Worm (Caenorhabditis elegans): Measurements from ENCODE around the gene cyp-13A3.

cyp-13A3 gene

ce11 chrII:9831033-9831432, 37.9 kb upstream of the cyp-13A3 start, which contains the start of gene ZK938.12:
Gene ZK938.12 (plus strand): TSS chrII:9831333.
- TF ChIP-seq pes-1 (GFP tag; IDR thresholded peaks at IDR 0.05) = no peak
- no peak for TF ChIP-seq hnd-1 (tag; optimal IDR thresholded peaks at IDR 0.05)
- TF ChIP-seq B0310.2 (tag; optimal IDR thresholded peaks at IDR 0.05) = no peak
- no peak for TF ChIP-seq aly-1 (tag; optimal IDR thresholded peaks at IDR 0.05)
- TF ChIP-seq sea-1 (GFP tag; conservative IDR thresholded peaks at IDR 0.05) = no peak
- TF ChIP-seq tra-4 (tag; optimal IDR thresholded peaks at IDR 0.05) = no peak
- TF ChIP-seq ets-7 (tag; optimal IDR thresholded peaks at IDR 0.05) = no peak
- TF ChIP-seq flt-1 (GFP tag; IDR thresholded peaks at IDR 0.05) = no peak
- no peak for TF ChIP-seq hmbx-1 (tag; optimal IDR thresholded peaks at IDR 0.05)
- TF ChIP-seq ama-1 (optimal IDR thresholded peaks at IDR 0.05) = no peak
- TF ChIP-seq scrt-1 (GFP tag; IDR thresholded peaks at IDR 0.05) = no peak
- TF ChIP-seq tbx-37 (GFP tag; conservative IDR thresholded peaks at IDR 0.05) = no peak
- TF ChIP-seq tbx-11 (GFP tag; IDR thresholded peaks at IDR 0.05) = no peak
- no peak for TF ChIP-seq ceh-13 (GFP tag; optimal IDR thresholded peaks at IDR 0.05)
- no peak for TF ChIP-seq hmg-4 (GFP tag; optimal IDR thresholded peaks at IDR 0.05)
- no peak for TF ChIP-seq F13C5.2 (tag; optimal IDR thresholded peaks at IDR 0.05)

DNA sequence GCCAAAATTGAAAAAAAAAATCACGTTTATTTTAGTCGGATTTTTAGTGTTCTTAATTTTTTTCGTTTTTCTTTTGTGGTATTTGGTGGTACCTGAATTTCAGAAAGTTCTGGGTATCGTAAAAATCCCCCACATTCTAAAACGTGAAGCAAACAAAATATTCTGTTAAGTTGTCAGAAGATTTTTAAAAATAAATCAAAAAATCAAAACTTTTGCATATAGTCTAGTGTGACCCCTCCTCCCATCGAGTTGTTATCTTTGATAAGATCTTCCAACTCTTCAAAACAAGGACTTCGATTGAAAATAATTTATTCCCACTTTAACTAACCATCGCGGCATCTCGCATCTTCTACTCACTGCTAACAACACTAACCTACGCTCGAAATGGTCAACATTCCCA, 36.0 kb upstream of the cyp-13A3 start, which contains the start of gene ZK938.1:
TSS of gene ZK938.1 (plus strand) at position 301 of the 400 bp plus-strand sequence.
- TF ChIP-seq tra-4 (tag; optimal IDR thresholded peaks at IDR 0.05) (no peak), sea-1 (GFP tag; conservative IDR thresholded peaks at IDR 0.05) (no peak), ama-1 (optimal IDR thresholded peaks at IDR 0.05) (no peak), hmg-4 (GFP tag; optimal IDR thresholded peaks at IDR 0.05) (no peak), aly-1 (tag; optimal IDR thresholded peaks at IDR 0.05) (no peak), B0310.2 (tag; optimal IDR thresholded peaks at IDR 0.05) (no peak), flt-1 (GFP tag; IDR thresholded peaks at IDR 0.05) (no peak), ceh-13 (GFP tag; optimal IDR thresholded peaks at IDR 0.05) (no peak), hmbx-1 (tag; optimal IDR thresholded peaks at IDR 0.05) (no peak), hnd-1 (tag; optimal IDR thresholded peaks at IDR 0.05) (no peak), pes-1 (GFP tag; IDR thresholded peaks at IDR 0.05) (no peak), scrt-1 (GFP tag; IDR thresholded peaks at IDR 0.05) (no peak), ets-7 (tag; optimal IDR thresholded peaks at IDR 0.05) (no peak), tbx-37 (GFP tag; conservative IDR thresholded peaks at IDR 0.05) (no peak)

ce11 chrII:9828502-9828901, 35.4 kb upstream of the cyp-13A3 start:
- TF ChIP-seq flt-1 (GFP tag; IDR thresholded peaks at IDR 0.05) = no peak
- no peak for TF ChIP-seq hmbx-1 (tag; optimal IDR thresholded peaks at IDR 0.05)
- TF ChIP-seq hmg-4 (GFP tag; optimal IDR thresholded peaks at IDR 0.05) = no peak
- no peak for TF ChIP-seq F13C5.2 (tag; optimal IDR thresholded peaks at IDR 0.05)
- no peak for TF ChIP-seq B0310.2 (tag; optimal IDR thresholded peaks at IDR 0.05)
- no peak for TF ChIP-seq ceh-13 (GFP tag; optimal IDR thresholded peaks at IDR 0.05)

DNA sequence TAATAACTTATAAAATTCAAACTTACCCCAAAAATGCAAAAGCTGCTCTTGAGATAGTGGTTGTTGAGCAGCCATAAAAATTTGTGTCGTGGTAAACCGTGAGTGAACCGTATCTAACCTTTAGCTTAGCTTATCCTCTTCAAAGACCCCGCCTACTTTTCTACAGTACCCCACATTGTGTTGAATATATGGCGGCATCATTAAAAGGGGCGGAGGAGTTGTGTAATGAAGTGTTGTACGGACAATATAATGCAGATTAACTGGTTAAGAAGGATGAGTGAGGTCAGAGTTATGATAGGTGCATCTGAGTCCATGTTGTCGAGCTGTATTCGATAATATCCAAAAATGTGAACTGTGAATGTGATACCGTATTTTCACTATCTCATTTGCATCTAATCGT, 34.8 kb upstream of the cyp-13A3 start, which contains the start of gene eyg-1:
TSS of gene eyg-1 (minus strand) at position 101 of the 400 bp plus-strand sequence.
- TF ChIP-seq scrt-1 (GFP tag; IDR thresholded peaks at IDR 0.05) (no peak), flt-1 (GFP tag; IDR thresholded peaks at IDR 0.05) (no peak), hnd-1 (tag; optimal IDR thresholded peaks at IDR 0.05) (no peak), pes-1 (GFP tag; IDR thresholded peaks at IDR 0.05) (no peak), hmg-4 (GFP tag; optimal IDR thresholded peaks at IDR 0.05) (no peak), ceh-13 (GFP tag; optimal IDR thresholded peaks at IDR 0.05) (no peak), aly-1 (tag; optimal IDR thresholded peaks at IDR 0.05) (no peak), tbx-11 (GFP tag; IDR thresholded peaks at IDR 0.05) (no peak), F13C5.2 (tag; optimal IDR thresholded peaks at IDR 0.05) (no peak), B0310.2 (tag; optimal IDR thresholded peaks at IDR 0.05) (no peak), ama-1 (optimal IDR thresholded peaks at IDR 0.05) (no peak), ets-7 (tag; optimal IDR thresholded peaks at IDR 0.05) (no peak), tbx-37 (GFP tag; conservative IDR thresholded peaks at IDR 0.05) (no peak), sea-1 (GFP tag; conservative IDR thresholded peaks at IDR 0.05) (no peak), hmbx-1 (tag; optimal IDR thresholded peaks at IDR 0.05) (no peak), ceh-36 (tag; optimal IDR thresholded peaks at IDR 0.05) (no peak), tra-4 (tag; optimal IDR thresholded peaks at IDR 0.05) (no peak)

- TF ChIP-seq flt-1 (GFP tag; IDR thresholded peaks at IDR 0.05) (no peak), ama-1 (optimal IDR thresholded peaks at IDR 0.05) (no peak), hmg-4 (GFP tag; optimal IDR thresholded peaks at IDR 0.05) (no peak), hmbx-1 (tag; optimal IDR thresholded peaks at IDR 0.05) (no peak), F13C5.2 (tag; optimal IDR thresholded peaks at IDR 0.05) (no peak), pes-1 (GFP tag; IDR thresholded peaks at IDR 0.05) (no peak)
These were observed 33.8 kb upstream of the cyp-13A3 start for ce11 chrII:9826946-9827345.

ce11 chrII:9807519-9807972, 14.4 kb upstream of the cyp-13A3 start, which contains the start of gene cyp-13A8:
Gene cyp-13A8 (minus strand): TSS chrII:9807569.
- TF ChIP-seq ceh-36 (tag; optimal IDR thresholded peaks at IDR 0.05) (no peak), ama-1 (optimal IDR thresholded peaks at IDR 0.05) (no peak), sea-1 (GFP tag; conservative IDR thresholded peaks at IDR 0.05) (no peak), tbx-37 (GFP tag; conservative IDR thresholded peaks at IDR 0.05) (no peak), pes-1 (GFP tag; IDR thresholded peaks at IDR 0.05) (no peak)

DNA sequence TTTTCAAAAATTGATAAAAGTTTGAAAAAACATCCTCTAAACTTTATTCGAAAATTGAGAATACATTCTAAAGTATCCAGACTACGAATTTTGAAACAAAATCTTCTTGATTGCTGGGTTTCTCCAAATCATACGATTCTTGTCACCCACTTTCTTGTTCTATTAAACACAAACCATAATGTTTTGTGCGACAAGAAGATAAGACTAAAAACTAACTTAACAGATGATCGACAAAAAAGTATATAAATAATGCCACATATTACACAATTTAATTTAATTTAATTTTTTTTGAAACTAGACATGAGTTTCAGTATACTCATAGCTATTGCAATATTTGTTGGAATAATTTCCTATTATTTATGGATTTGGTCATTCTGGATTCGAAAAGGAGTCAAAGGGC, 10.2 kb upstream of the cyp-13A3 start, which contains the start of gene cyp-13A7:
TSS of gene cyp-13A7 (plus strand) at position 301 of the 400 bp plus-strand sequence.
- TF ChIP-seq B0310.2 (tag; optimal IDR thresholded peaks at IDR 0.05) = no peak
- TF ChIP-seq ama-1 (optimal IDR thresholded peaks at IDR 0.05) = no peak
- no peak for TF ChIP-seq scrt-1 (GFP tag; IDR thresholded peaks at IDR 0.05)
- no peak for TF ChIP-seq hmg-4 (GFP tag; optimal IDR thresholded peaks at IDR 0.05)
- TF ChIP-seq tbx-37 (GFP tag; conservative IDR thresholded peaks at IDR 0.05) = no peak
- TF ChIP-seq tbx-11 (GFP tag; IDR thresholded peaks at IDR 0.05) = no peak
- TF ChIP-seq ceh-36 (tag; optimal IDR thresholded peaks at IDR 0.05) = no peak
- no peak for TF ChIP-seq ets-7 (tag; optimal IDR thresholded peaks at IDR 0.05)
- no peak for TF ChIP-seq ceh-13 (GFP tag; optimal IDR thresholded peaks at IDR 0.05)
- TF ChIP-seq tra-4 (tag; optimal IDR thresholded peaks at IDR 0.05) = no peak
- TF ChIP-seq pes-1 (GFP tag; IDR thresholded peaks at IDR 0.05) = no peak
- no peak for TF ChIP-seq sea-1 (GFP tag; conservative IDR thresholded peaks at IDR 0.05)
- TF ChIP-seq flt-1 (GFP tag; IDR thresholded peaks at IDR 0.05) = no peak
- no peak for TF ChIP-seq F13C5.2 (tag; optimal IDR thresholded peaks at IDR 0.05)
- TF ChIP-seq aly-1 (tag; optimal IDR thresholded peaks at IDR 0.05) = no peak
- TF ChIP-seq hnd-1 (tag; optimal IDR thresholded peaks at IDR 0.05) = no peak
- no peak for TF ChIP-seq hmbx-1 (tag; optimal IDR thresholded peaks at IDR 0.05)

Measured in whole organism, early embryonic.